Fruit fly (Drosophila melanogaster) whole organism, embryonic: ENCODE data around the gene Fur2.
A peak's percentile ranks its signal among the peaks of the same experiment; 100 is the strongest.

Source experiments
- CG10147 ChIP-seq: fragments of 200-800 bp; sonication (Bioruptor generic); optimal IDR thresholded peaks from 2 replicates; lab custom pipeline; 2019; ENCODE audit warnings: missing biosample characterization, mild to moderate bottlenecking, missing genetic modification characterization, moderate library complexity
- CG10431 ChIP-seq: fragments of 200-800 bp; sonication (Bioruptor generic); optimal IDR thresholded peaks from 3 replicates; lab custom pipeline; 2018; ENCODE audit warnings: missing biosample characterization, mild to moderate bottlenecking, missing genetic modification characterization
- CG10979 ChIP-seq: fragments of 200-800 bp; sonication (Bioruptor generic); optimal IDR thresholded peaks from 2 replicates; lab custom pipeline; 2018; ENCODE audit warnings: missing biosample characterization, mild to moderate bottlenecking, missing genetic modification characterization, moderate library complexity
- CG12659 ChIP-seq: fragments of 200-800 bp; sonication (Bioruptor generic); optimal IDR thresholded peaks from 3 replicates; lab custom pipeline; 2017; ENCODE audit warnings: mild to moderate bottlenecking, missing biosample characterization, missing genetic modification reagents, missing genetic modification characterization
- CG12942 ChIP-seq: fragments of 200-800 bp; sonication (Bioruptor generic); optimal IDR thresholded peaks from 3 replicates; lab custom pipeline; 2016; ENCODE audit warnings: missing biosample characterization, missing genetic modification characterization
- CG13296 ChIP-seq: fragments of 200-800 bp; sonication (Bioruptor generic); optimal IDR thresholded peaks from 3 replicates; lab custom pipeline; 2018; ENCODE audit warnings: missing biosample characterization, mild to moderate bottlenecking, missing genetic modification characterization
- CG14710 ChIP-seq: fragments of 200-800 bp; sonication (Bioruptor generic); optimal IDR thresholded peaks from 3 replicates; lab custom pipeline; 2019; ENCODE audit warnings: missing biosample characterization, mild to moderate bottlenecking, missing genetic modification characterization, moderate library complexity
- CG14860 ChIP-seq: fragments of 200-800 bp; sonication (Bioruptor generic); IDR thresholded peaks from 3 replicates; pipeline ENCODE4 v1.3.6; 2022; ENCODE audit warnings: missing biosample characterization, missing genetic modification characterization; ENCODE audit not compliant: partially characterized antibody
- CG15011 ChIP-seq: fragments of 200-800 bp; sonication (Bioruptor generic); optimal IDR thresholded peaks from 3 replicates; lab custom pipeline; 2018; ENCODE audit warnings: missing biosample characterization, mild to moderate bottlenecking, missing genetic modification characterization
- CG15073 ChIP-seq: fragments of 200-800 bp; sonication (Bioruptor generic); optimal IDR thresholded peaks from 2 replicates; lab custom pipeline; 2016; ENCODE audit warnings: missing biosample characterization, missing genetic modification characterization
- CG3065 ChIP-seq: fragments of 200-800 bp; sonication (Bioruptor generic); optimal IDR thresholded peaks from 2 replicates; lab custom pipeline; 2016; ENCODE audit warnings: missing biosample characterization, missing genetic modification characterization
- CG31224 ChIP-seq: fragments of 200-800 bp; sonication (Bioruptor generic); IDR thresholded peaks from 2 replicates; pipeline ENCODE4 v1.3.6; 2022; ENCODE audit warnings: missing biosample characterization, missing genetic modification characterization
- CG31441 ChIP-seq: fragments of 200-800 bp; sonication (Bioruptor generic); IDR thresholded peaks from 2 replicates; pipeline ENCODE4 v1.3.6; 2022; ENCODE audit warnings: missing biosample characterization, missing genetic modification characterization
- CG32532 ChIP-seq: fragments of 200-800 bp; sonication (Bioruptor generic); IDR thresholded peaks from 2 replicates; pipeline ENCODE4 v1.3.6; 2022; ENCODE audit warnings: missing biosample characterization, missing genetic modification characterization
- CG3281 ChIP-seq: fragments of 200-800 bp; sonication (Bioruptor generic); optimal IDR thresholded peaks from 3 replicates; lab custom pipeline; 2017; ENCODE audit warnings: missing biosample characterization, mild to moderate bottlenecking, missing genetic modification characterization
- CG34376 ChIP-seq: fragments of 200-800 bp; sonication (Bioruptor generic); optimal IDR thresholded peaks from 2 replicates; lab custom pipeline; 2018; ENCODE audit warnings: missing biosample characterization, mild to moderate bottlenecking, missing genetic modification characterization
- CG4360 ChIP-seq: fragments of 200-800 bp; sonication (Bioruptor generic); IDR thresholded peaks from 2 replicates; pipeline ENCODE4 v1.3.6; 2022; ENCODE audit warnings: missing biosample characterization, missing genetic modification characterization
- CG9727 ChIP-seq: fragments of 200-800 bp; sonication (Bioruptor generic); optimal IDR thresholded peaks from 3 replicates; lab custom pipeline; 2017; ENCODE audit warnings: missing biosample characterization, mild to moderate bottlenecking, missing genetic modification characterization
- D19A ChIP-seq: fragments of 200-800 bp; optimal IDR thresholded peaks from 3 replicates; lab custom pipeline; 2019; ENCODE audit warnings: missing biosample characterization, mild to moderate bottlenecking, missing genetic modification characterization, moderate library complexity
- Deaf1 ChIP-seq: fragments of 200-800 bp; optimal IDR thresholded peaks from 3 replicates; lab custom pipeline; 2019; ENCODE audit warnings: missing biosample characterization, mild to moderate bottlenecking, missing genetic modification characterization, moderate library complexity
- Drgx ChIP-seq: fragments of 200-800 bp; sonication (Bioruptor generic); IDR thresholded peaks from 2 replicates; pipeline ENCODE4 v1.3.6; 2022; ENCODE audit warnings: missing biosample characterization, missing genetic modification characterization
- GATAe ChIP-seq: fragments of 200-800 bp; sonication (Bioruptor generic); conservative IDR thresholded peaks from 2 replicates; pipeline ENCODE4 v1.3.6; 2022; ENCODE audit warnings: missing biosample characterization, missing genetic modification characterization
- HLH3B ChIP-seq: fragments of 200-800 bp; sonication (Bioruptor generic); IDR thresholded peaks from 2 replicates; pipeline ENCODE4 v1.3.6; 2022; ENCODE audit warnings: missing biosample characterization, missing genetic modification characterization
- Med ChIP-seq: fragments of 200-800 bp; sonication (Bioruptor generic); peaks from one replicate; lab custom pipeline; 2016; ENCODE audit warnings: missing biosample characterization, missing genetic modification characterization, mild to moderate bottlenecking, inconsistent platforms, moderate library complexity
- NC2β ChIP-seq: fragments of 200-800 bp; sonication (Bioruptor generic); optimal IDR thresholded peaks from 2 replicates; lab custom pipeline; 2016; ENCODE audit warnings: missing biosample characterization, missing genetic modification characterization
- Oaz ChIP-seq: fragments of 200-800 bp; sonication (Bioruptor generic); IDR thresholded peaks from 2 replicates; pipeline ENCODE4 v1.3.6; 2022; ENCODE audit warnings: missing biosample characterization, missing genetic modification characterization
- Oli ChIP-seq: fragments of 200-800 bp; sonication (Bioruptor generic); optimal IDR thresholded peaks from 2 replicates; lab custom pipeline; 2018; ENCODE audit warnings: missing biosample characterization, mild to moderate bottlenecking, missing genetic modification characterization, moderate library complexity
- Side ChIP-seq: fragments of 200-800 bp; sonication (Bioruptor generic); optimal IDR thresholded peaks from 2 replicates; lab custom pipeline; 2016; ENCODE audit warnings: missing biosample characterization, missing genetic modification characterization
- Tbp ChIP-seq: fragments of >200 bp; optimal IDR thresholded peaks from 2 replicates; lab custom pipeline; 2018; ENCODE audit warnings: missing biosample characterization, missing genetic modification characterization
- chinmo ChIP-seq: fragments of 200-800 bp; sonication (Bioruptor generic); IDR thresholded peaks from 4 replicates; pipeline ENCODE4 v1.3.6; 2022; ENCODE audit warnings: missing biosample characterization, missing genetic modification characterization; ENCODE audit not compliant: partially characterized antibody
- danr ChIP-seq: fragments of 200-800 bp; sonication (Bioruptor generic); IDR thresholded peaks from 2 replicates; pipeline ENCODE4 v1.3.6; 2022; ENCODE audit warnings: missing biosample characterization, missing genetic modification characterization
- dm ChIP-seq: fragments of 200-800 bp; sonication (Bioruptor generic); optimal IDR thresholded peaks from 3 replicates; lab custom pipeline; 2016; ENCODE audit warnings: missing biosample characterization, missing genetic modification characterization
- exex ChIP-seq: fragments of 200-800 bp; sonication (Bioruptor generic); optimal IDR thresholded peaks from 4 replicates; lab custom pipeline; 2018; ENCODE audit warnings: missing biosample characterization, mild to moderate bottlenecking, missing genetic modification characterization, moderate library complexity
- fd64A ChIP-seq: fragments of 200-800 bp; sonication (Bioruptor generic); optimal IDR thresholded peaks from 3 replicates; lab custom pipeline; 2018; ENCODE audit warnings: missing biosample characterization, mild to moderate bottlenecking, missing genetic modification characterization
- fu2 ChIP-seq: fragments of 200-800 bp; sonication (Bioruptor generic); optimal IDR thresholded peaks from 2 replicates; lab custom pipeline; 2016; ENCODE audit warnings: missing biosample characterization, missing genetic modification characterization
- gce ChIP-seq: fragments of 200-800 bp; sonication (Bioruptor generic); IDR thresholded peaks from 3 replicates; pipeline ENCODE4 v1.3.6; 2022; ENCODE audit warnings: missing biosample characterization, missing genetic modification characterization
- gem ChIP-seq: fragments of 200-800 bp; sonication (Bioruptor generic); optimal IDR thresholded peaks from 2 replicates; lab custom pipeline; 2019; ENCODE audit warnings: missing biosample characterization, mild to moderate bottlenecking, missing genetic modification characterization, moderate library complexity
- grn ChIP-seq: fragments of 200-800 bp; sonication (Bioruptor generic); optimal IDR thresholded peaks from 3 replicates; lab custom pipeline; 2017; ENCODE audit warnings: missing biosample characterization, missing genetic modification characterization
- klu ChIP-seq: fragments of 200-800 bp; sonication (Bioruptor generic); IDR thresholded peaks from 2 replicates; pipeline ENCODE4 v1.3.6; 2022; ENCODE audit warnings: missing biosample characterization, missing genetic modification characterization
- lbe ChIP-seq: fragments of 200-800 bp; sonication (Bioruptor generic); optimal IDR thresholded peaks from 2 replicates; lab custom pipeline; 2016; ENCODE audit warnings: missing biosample characterization, mild to moderate bottlenecking, missing genetic modification characterization
- mirr ChIP-seq: fragments of 200-800 bp; sonication (Bioruptor generic); optimal IDR thresholded peaks from 3 replicates; lab custom pipeline; 2018; ENCODE audit warnings: missing biosample characterization, mild to moderate bottlenecking, missing genetic modification characterization
- pb ChIP-seq: fragments of 200-800 bp; sonication (Bioruptor generic); optimal IDR thresholded peaks from 3 replicates; lab custom pipeline; 2016; ENCODE audit warnings: missing biosample characterization, missing genetic modification characterization
- sens ChIP-seq: fragments of 200-800 bp; sonication (Bioruptor generic); peaks from one replicate; lab custom pipeline; 2016; ENCODE audit warnings: missing biosample characterization, missing genetic modification characterization
- slou ChIP-seq: fragments of 200-800 bp; sonication (Bioruptor generic); optimal IDR thresholded peaks from 3 replicates; lab custom pipeline; 2016; ENCODE audit warnings: missing biosample characterization, missing genetic modification characterization
- sug ChIP-seq: fragments of 200-800 bp; optimal IDR thresholded peaks from 2 replicates; lab custom pipeline; 2019; ENCODE audit warnings: missing biosample characterization, mild to moderate bottlenecking, missing genetic modification characterization, moderate library complexity
- trh ChIP-seq: fragments of 200-800 bp; sonication (Bioruptor generic); optimal IDR thresholded peaks from 2 replicates; lab custom pipeline; 2016; ENCODE audit warnings: missing biosample characterization, missing genetic modification characterization
- ttk ChIP-seq: fragments of 200-800 bp; sonication (Bioruptor generic); IDR thresholded peaks from 2 replicates; pipeline ENCODE4 v2.1.2; 2022; ENCODE audit warnings: missing biosample characterization, missing genetic modification characterization
- tup ChIP-seq: fragments of 200-800 bp; sonication (Bioruptor generic); optimal IDR thresholded peaks from 2 replicates; lab custom pipeline; 2016; ENCODE audit warnings: missing biosample characterization, mild to moderate bottlenecking, missing genetic modification characterization, moderate library complexity
- usp ChIP-seq: fragments of >200 bp; optimal IDR thresholded peaks from 2 replicates; lab custom pipeline; 2017; ENCODE audit warnings: missing biosample characterization, missing genetic modification characterization
- zen2 ChIP-seq: fragments of 200-800 bp; sonication (Bioruptor generic); IDR thresholded peaks from 3 replicates; pipeline ENCODE4 v1.3.6; 2022; ENCODE audit warnings: missing biosample characterization, missing genetic modification characterization; ENCODE audit not compliant: partially characterized antibody

Gene Fur2

dm6 chrX:16403811-16404420, 31.0 kb downstream of the Fur2 start (continued):
- TF ChIP-seq CG14710 (tag; lab: Kevin White, UChicago) (peak; percentile 28), tup (GFP tag; lab: Kevin White, UChicago) (peak; percentile 37), Tbp (GFP tag; lab: Kevin White, UChicago) (no peak), CG15073 (GFP tag; lab: Kevin White, UChicago) (no peak), klu (GFP tag; lab: Robert Waterston, UW) (peak; percentile 29; the same call in 1 of the 2 replicates), pb (GFP tag; lab: Kevin White, UChicago) (peak; percentile 30), lbe (GFP tag; lab: Kevin White, UChicago) (peak; percentile 4), D19A (tag; lab: Kevin White, UChicago) (peak; percentile 90), fd64A (GFP tag; lab: Kevin White, UChicago) (no peak), trh (GFP tag; lab: Kevin White, UChicago) (peak; percentile 45)
- TF ChIP-seq, all 482 proteins: peak for 301

dm6 chrX:16404803-16405202, 31.9 kb downstream of the Fur2 start, which contains the start of gene CG9981:
CG9981 (minus strand) TSS chrX:16405122.
- no peak for TF ChIP-seq slou (GFP tag; lab: Kevin White, UChicago)
- TF ChIP-seq pb (GFP tag; lab: Kevin White, UChicago): no peak
- no peak for TF ChIP-seq danr (GFP tag; lab: Robert Waterston, UW)
- no peak for TF ChIP-seq CG14860 (GFP tag; lab: Robert Waterston, UW)
- TF ChIP-seq GATAe (GFP tag; lab: Robert Waterston, UW): peak; percentile 44
- no peak for TF ChIP-seq zen2
- TF ChIP-seq CG3281 (GFP tag; lab: Kevin White, UChicago): no peak
- no peak for TF ChIP-seq gem
- TF ChIP-seq NC2β (GFP tag; lab: Kevin White, UChicago): no peak
- TF ChIP-seq Side (GFP tag; lab: Kevin White, UChicago): no peak
- TF ChIP-seq dm (GFP tag; lab: Kevin White, UChicago): no peak
- peak; percentile 6 for TF ChIP-seq CG13296 (GFP tag; lab: Kevin White, UChicago)
- TF ChIP-seq CG32532 (GFP tag; lab: Robert Waterston, UW): no peak
- TF ChIP-seq CG34376: peak; percentile 53
- TF ChIP-seq CG3065 (GFP tag; lab: Kevin White, UChicago): no peak
- TF ChIP-seq CG31441 (GFP tag; lab: Robert Waterston, UW): no peak
- no peak for TF ChIP-seq HLH3B
- TF ChIP-seq sens (GFP tag; lab: Kevin White, UChicago): no peak
- no peak for TF ChIP-seq usp (GFP tag; lab: Kevin White, UChicago)
- TF ChIP-seq CG10147 (GFP tag; lab: Kevin White, UChicago): no peak
- TF ChIP-seq Drgx (GFP tag; lab: Robert Waterston, UW): no peak
- no peak for TF ChIP-seq CG15011 (GFP tag; lab: Kevin White, UChicago)
- TF ChIP-seq CG10431: no peak
- no peak for TF ChIP-seq CG4360 (GFP tag; lab: Robert Waterston, UW)
- peak; percentile 11 for TF ChIP-seq Deaf1
- TF ChIP-seq sug (tag; lab: Kevin White, UChicago): peak; percentile 3
- TF ChIP-seq grn (GFP tag; lab: Kevin White, UChicago): peak; percentile 12
- peak; percentile 52 for TF ChIP-seq mirr (GFP tag; lab: Kevin White, UChicago)
- peak; percentile 46 for TF ChIP-seq exex (tag; lab: Kevin White, UChicago)

- TF ChIP-seq CG9727 (no peak), Med (GFP tag; lab: Kevin White, UChicago) (no peak), CG12659 (no peak), sug (tag; lab: Kevin White, UChicago) (no peak), CG12942 (GFP tag; lab: Kevin White, UChicago) (no peak), fu2 (GFP tag; lab: Kevin White, UChicago) (no peak), CG10979 (tag; lab: Kevin White, UChicago) (no peak), gce (no peak), Oli (tag; lab: Kevin White, UChicago) (no peak), ttk (GFP tag; lab: Robert Waterston, UW) (no peak), chinmo (GFP tag; lab: Robert Waterston, UW) (no peak), CG31224 (GFP tag; lab: Robert Waterston, UW) (no peak), Oaz (GFP tag; lab: Robert Waterston, UW) (no peak)
These were observed 32.3 kb downstream of the Fur2 start, which contains the start of gene CG4301 for dm6 chrX:16405209-16405608. CG4301 (plus strand) TSS chrX:16405509.
